Worm (Caenorhabditis elegans) whole organism, L2 larva: ENCODE data around the gene tin-9.1.
A peak's percentile ranks its signal among the peaks of the same experiment; 100 is the strongest.

Experiments
- blmp-1 ChIP-seq: sonication (generic microtip); optimal IDR thresholded peaks from 2 replicates; lab custom pipeline; 2017; ENCODE audit warnings: missing genetic modification characterization, mild to moderate bottlenecking, missing compliant biosample characterization, antibody characterized with exemption, moderate library complexity; ENCODE audit not compliant: insufficient read depth
- elt-1 ChIP-seq: fragments of 150-350 bp; optimal IDR thresholded peaks from 2 replicates; lab custom pipeline; 2014; ENCODE audit warnings: missing biosample characterization, missing genetic modification characterization
- elt-3 ChIP-seq: sonication (generic microtip); optimal IDR thresholded peaks from 2 replicates; lab custom pipeline; 2017; ENCODE audit warnings: missing biosample characterization, missing genetic modification characterization
- fos-1 ChIP-seq: fragments of 150-350 bp; optimal IDR thresholded peaks from 2 replicates; lab custom pipeline; 2014; ENCODE audit warnings: missing biosample characterization, missing genetic modification characterization
- lin-11 ChIP-seq: fragments of 150-350 bp; sonication (generic microtip); optimal IDR thresholded peaks from 2 replicates; lab custom pipeline; 2014; ENCODE audit warnings: missing biosample characterization, missing genetic modification characterization, inconsistent platforms, mixed read lengths
- lsy-2 ChIP-seq, 2 experiments: fragments of 150-350 bp in 1 of 2; sonication (generic microtip) in 1 of 2; optimal IDR thresholded peaks; 2 replicates each; lab custom pipeline; 2014 to 2017; ENCODE audit warnings: missing biosample characterization in 2 of 2, missing genetic modification characterization in 2 of 2
- mdl-1 ChIP-seq, 2 experiments: fragments of 150-350 bp in 1 of 2; sonication (generic microtip) in 1 of 2; optimal IDR thresholded peaks; 2 replicates each; lab custom pipeline; 2017; ENCODE audit warnings: missing biosample characterization in 2 of 2, missing genetic modification characterization in 2 of 2
- nhr-6 ChIP-seq: fragments of 150-350 bp; optimal IDR thresholded peaks from 2 replicates; lab custom pipeline; 2014; ENCODE audit warnings: missing biosample characterization, missing genetic modification characterization
- skn-1 ChIP-seq: sonication (generic microtip); optimal IDR thresholded peaks from 2 replicates; lab custom pipeline; 2017; ENCODE audit warnings: missing biosample characterization, missing genetic modification characterization
- snpc-4 ChIP-seq: fragments of 150-350 bp; optimal IDR thresholded peaks from 2 replicates; lab custom pipeline; 2014; ENCODE audit warnings: missing biosample characterization, missing genetic modification characterization
- zag-1 ChIP-seq: fragments of 150-350 bp; optimal IDR thresholded peaks from 2 replicates; lab custom pipeline; 2014; ENCODE audit warnings: missing biosample characterization, missing genetic modification characterization
- ztf-11 ChIP-seq: sonication (generic microtip); optimal IDR thresholded peaks from 2 replicates; lab custom pipeline; 2017; ENCODE audit warnings: missing biosample characterization, missing genetic modification characterization
- ztf-4 ChIP-seq: fragments of 150-350 bp; optimal IDR thresholded peaks from 2 replicates; lab custom pipeline; 2014; ENCODE audit warnings: missing biosample characterization, missing genetic modification characterization

ce11 chrIV:7046641-7047361, 2.4 kb upstream of the tin-9.1 start:
- TF ChIP-seq ztf-11 (tag; lab: Kevin White, UChicago) (no peak), zag-1 (tag; lab: Kevin White, UChicago) (no peak), elt-1 (tag; lab: Kevin White, UChicago) (no peak), lin-11 (tag; lab: Kevin White, UChicago) (no peak), skn-1 (no peak), blmp-1 (tag; lab: Kevin White, UChicago) (no peak), nhr-6 (tag; lab: Kevin White, UChicago) (peak; percentile 19), elt-3 (no peak), mdl-1 (tag; optimal IDR thresholded peaks at IDR 0.05; lab: Kevin White, UChicago) (no peak), snpc-4 (no peak), fos-1 (tag; lab: Kevin White, UChicago) (peak; percentile 10), ztf-4 (no peak), lsy-2 (tag; optimal IDR thresholded peaks at IDR 0.05; lab: Kevin White, UChicago) (peak in 1 of 2 experiments; percentile 43)
